Fruit fly (Drosophila melanogaster) whole organism, pupa: ENCODE data around the gene Arp2.

Experiments used
- CG10348 ChIP-seq: fragments of 200-800 bp; sonication (Bioruptor generic); IDR thresholded peaks from 2 replicates; pipeline ENCODE4 v1.3.6; 2022; ENCODE audit warnings: missing biosample characterization, missing genetic modification characterization
- CG12605 ChIP-seq: fragments of 200-800 bp; sonication (Bioruptor generic); IDR thresholded peaks from 2 replicates; pipeline ENCODE4 v1.3.6; 2022; ENCODE audit warnings: missing biosample characterization, missing genetic modification characterization
- CG13204 ChIP-seq: fragments of 200-800 bp; sonication (Bioruptor generic); optimal IDR thresholded peaks from 2 replicates; lab custom pipeline; 2018; ENCODE audit warnings: missing biosample characterization, mild to moderate bottlenecking, missing genetic modification characterization, moderate library complexity
- CG14655 ChIP-seq: fragments of 200-800 bp; sonication (Bioruptor generic); optimal IDR thresholded peaks from 3 replicates; lab custom pipeline; 2017; ENCODE audit warnings: mild to moderate bottlenecking, missing biosample characterization, missing genetic modification reagents, missing genetic modification characterization
- CG15710 ChIP-seq: fragments of 200-800 bp; sonication (Bioruptor generic); optimal IDR thresholded peaks from 2 replicates; lab custom pipeline; 2018; ENCODE audit warnings: missing biosample characterization, mild to moderate bottlenecking, missing genetic modification characterization, moderate library complexity
- CG17806 ChIP-seq: fragments of 200-800 bp; sonication (Bioruptor generic); optimal IDR thresholded peaks from 2 replicates; lab custom pipeline; 2018; ENCODE audit warnings: missing biosample characterization, mild to moderate bottlenecking, missing genetic modification characterization, moderate library complexity
- CG32121 ChIP-seq: fragments of 200-800 bp; sonication (Bioruptor generic); IDR thresholded peaks from 2 replicates; pipeline ENCODE4 v1.3.6; 2022; ENCODE audit warnings: missing biosample characterization, missing genetic modification characterization
- CG34367 ChIP-seq: fragments of 200-800 bp; sonication (Bioruptor generic); optimal IDR thresholded peaks from 2 replicates; lab custom pipeline; 2018; ENCODE audit warnings: missing biosample characterization, mild to moderate bottlenecking, missing genetic modification characterization
- CG4496 ChIP-seq: fragments of 200-800 bp; sonication (Bioruptor generic); IDR thresholded peaks from 3 replicates; pipeline ENCODE4 v1.3.6; 2022; ENCODE audit warnings: missing biosample characterization, missing genetic modification characterization
- CG8159 ChIP-seq: fragments of 200-800 bp; sonication (Bioruptor generic); optimal IDR thresholded peaks from 3 replicates; lab custom pipeline; 2018; ENCODE audit warnings: missing biosample characterization, mild to moderate bottlenecking, missing genetic modification characterization, moderate library complexity
- CG8301 ChIP-seq: fragments of 200-800 bp; sonication (Bioruptor generic); optimal IDR thresholded peaks from 2 replicates; lab custom pipeline; 2018; ENCODE audit warnings: missing biosample characterization, mild to moderate bottlenecking, missing genetic modification characterization
- CG9948 ChIP-seq: fragments of 200-800 bp; sonication (Bioruptor generic); optimal IDR thresholded peaks from 2 replicates; lab custom pipeline; 2018; ENCODE audit warnings: missing biosample characterization, mild to moderate bottlenecking, missing genetic modification characterization, moderate library complexity
- D1 ChIP-seq: fragments of 200-800 bp; sonication (Bioruptor generic); optimal IDR thresholded peaks from 2 replicates; lab custom pipeline; 2018; ENCODE audit warnings: missing biosample characterization, mild to moderate bottlenecking, missing genetic modification characterization, moderate library complexity
- EcR ChIP-seq: fragments of 200-800 bp; sonication (Bioruptor generic); optimal IDR thresholded peaks from 3 replicates; lab custom pipeline; 2019; ENCODE audit warnings: missing biosample characterization, missing genetic modification characterization, mild to moderate bottlenecking, moderate library complexity, missing genetic modification reagents
- Ets98B ChIP-seq: fragments of 200-800 bp; sonication (Bioruptor generic); IDR thresholded peaks from 2 replicates; pipeline ENCODE4 v1.3.6; 2022; ENCODE audit warnings: missing biosample characterization, missing genetic modification characterization
- Pif1A ChIP-seq: fragments of 200-800 bp; sonication (Bioruptor generic); optimal IDR thresholded peaks from 3 replicates; lab custom pipeline; 2016; ENCODE audit warnings: missing biosample characterization, missing genetic modification characterization
- Pif1B ChIP-seq: fragments of 200-800 bp; sonication (Bioruptor generic); optimal IDR thresholded peaks from 3 replicates; lab custom pipeline; 2016; ENCODE audit warnings: missing biosample characterization, missing genetic modification characterization
- Snoo ChIP-seq: fragments of 200-800 bp; sonication (Bioruptor generic); optimal IDR thresholded peaks from 3 replicates; lab custom pipeline; 2017; ENCODE audit warnings: missing biosample characterization, mild to moderate bottlenecking, missing genetic modification characterization, inconsistent platforms
- fd96Ca ChIP-seq: fragments of 200-800 bp; sonication (Bioruptor generic); IDR thresholded peaks from 3 replicates; pipeline ENCODE4 v1.3.6; 2022; ENCODE audit warnings: missing biosample characterization, missing genetic modification characterization
- gl ChIP-seq: fragments of 200-800 bp; sonication (Bioruptor generic); optimal IDR thresholded peaks from 2 replicates; lab custom pipeline; 2018; ENCODE audit warnings: missing biosample characterization, mild to moderate bottlenecking, missing genetic modification characterization
- rn ChIP-seq: fragments of 200-800 bp; sonication (Bioruptor generic); IDR thresholded peaks from 2 replicates; pipeline ENCODE4 v1.3.6; 2022; ENCODE audit warnings: missing biosample characterization, missing genetic modification characterization

The Arp2 gene

dm6 chrX:16553542-16554182 is at the start of gene Arp2:
Gene Arp2, minus strand, starts transcription at chrX:16553968.
- TF ChIP-seq CG10348 (GFP tag; lab: Robert Waterston, UW) (no peak), CG34367 (tag; lab: Kevin White, UChicago) (no peak), CG15710 (no peak), Pif1A (GFP tag; lab: Kevin White, UChicago) (no peak), EcR (no peak), D1 (tag; lab: Kevin White, UChicago) (no peak), CG14655 (GFP tag; lab: Kevin White, UChicago) (no peak), fd96Ca (GFP tag; lab: Robert Waterston, UW) (no peak), CG17806 (tag; lab: Kevin White, UChicago) (no peak), Pif1B (GFP tag; lab: Kevin White, UChicago) (no peak), CG9948 (tag; lab: Kevin White, UChicago) (no peak), CG8301 (tag; lab: Kevin White, UChicago) (no peak), gl (tag; lab: Kevin White, UChicago) (no peak), CG12605 (no peak), CG32121 (no peak), CG4496 (GFP tag; lab: Robert Waterston, UW) (no peak)
- TF ChIP-seq, all 21 proteins: peak for 0

DNA sequence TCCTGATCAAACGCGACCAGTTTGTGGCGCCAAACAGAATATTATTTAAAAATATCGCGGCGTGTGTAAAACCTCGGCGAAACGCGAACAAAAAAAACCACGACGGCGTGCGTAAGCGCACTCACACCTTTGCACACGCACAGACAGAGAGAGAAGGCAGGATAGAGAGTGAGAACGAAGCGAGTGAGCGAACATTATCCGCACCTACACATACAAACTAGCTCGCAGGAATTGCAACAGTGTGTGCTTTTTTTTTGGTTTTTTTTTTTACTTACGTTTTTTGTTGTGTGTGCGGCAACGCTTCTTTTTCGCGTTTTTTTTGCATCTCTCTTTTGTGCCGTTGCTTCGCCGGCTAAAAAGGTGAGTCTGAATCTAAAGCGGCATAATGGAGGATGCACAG is 46.0 kb upstream of the Arp2 start:
- TF ChIP-seq CG8301 (tag; lab: Kevin White, UChicago) (peak; percentile 76), CG9948 (tag; lab: Kevin White, UChicago) (peak; percentile 85), CG13204 (GFP tag; lab: Kevin White, UChicago) (peak; percentile 98), gl (tag; lab: Kevin White, UChicago) (peak; percentile 99), CG17806 (tag; lab: Kevin White, UChicago) (peak; percentile 88), D1 (tag; lab: Kevin White, UChicago) (no peak), CG8159 (tag; lab: Kevin White, UChicago) (peak; percentile 92), Pif1A (GFP tag; lab: Kevin White, UChicago) (peak; percentile 97), CG34367 (tag; lab: Kevin White, UChicago) (peak; percentile 96), CG4496 (GFP tag; lab: Robert Waterston, UW) (peak; percentile 97), CG14655 (GFP tag; lab: Kevin White, UChicago) (peak; percentile 86), Ets98B (peak; percentile 91), rn (peak; percentile 78), CG32121 (peak; percentile 89), Pif1B (GFP tag; lab: Kevin White, UChicago) (peak; percentile 96), CG15710 (peak; percentile 94), CG12605 (peak; percentile 99), fd96Ca (GFP tag; lab: Robert Waterston, UW) (peak; percentile 93), CG10348 (GFP tag; lab: Robert Waterston, UW) (no peak), Snoo (tag; lab: Kevin White, UChicago) (peak; percentile 92), EcR (peak; percentile 69)

dm6 chrX:16598978-16599664 is 45.4 kb upstream of the Arp2 start, which contains the start of the genes CG9784 and Nup153:
Gene CG9784, minus strand, starts transcription at chrX:16599215.
Gene Nup153, plus strand, starts transcription at chrX:16599241.
- 0 out of 3 replicates have a peak, but pooled peaks have one; percentile 12 for TF ChIP-seq fd96Ca (GFP tag; lab: Robert Waterston, UW)
- TF ChIP-seq CG12605: no peak
- TF ChIP-seq CG14655 (GFP tag; lab: Kevin White, UChicago): no peak
- TF ChIP-seq CG8159 (tag; lab: Kevin White, UChicago): no peak
- no peak for TF ChIP-seq EcR
- no peak for TF ChIP-seq CG9948 (tag; lab: Kevin White, UChicago)
- TF ChIP-seq, all 21 proteins: peak for 1

dm6 chrX:16598336-16598977 is 44.7 kb upstream of the Arp2 start:
- TF ChIP-seq CG32121 (0 out of 2 replicates have a peak, but pooled peaks have one; percentile 16), CG8159 (tag; lab: Kevin White, UChicago) (no peak)

- TF ChIP-seq CG4496 (GFP tag; lab: Robert Waterston, UW): no peak
Measured at dm6 chrX:16596250-16596793, 42.6 kb upstream of the Arp2 start.

dm6 chrX:16595411-16595810 is 41.6 kb upstream of the Arp2 start:
- TF ChIP-seq CG32121: no peak
- TF ChIP-seq CG4496 (GFP tag; lab: Robert Waterston, UW): no peak
- TF ChIP-seq CG9948 (tag; lab: Kevin White, UChicago): no peak
- no peak for TF ChIP-seq CG10348 (GFP tag; lab: Robert Waterston, UW)
- TF ChIP-seq fd96Ca (GFP tag; lab: Robert Waterston, UW): no peak
- no peak for TF ChIP-seq CG34367 (tag; lab: Kevin White, UChicago)
- no peak for TF ChIP-seq D1 (tag; lab: Kevin White, UChicago)
- TF ChIP-seq gl (tag; lab: Kevin White, UChicago): no peak
- no peak for TF ChIP-seq CG8301 (tag; lab: Kevin White, UChicago)
- no peak for TF ChIP-seq CG8159 (tag; lab: Kevin White, UChicago)
- TF ChIP-seq CG15710: no peak
- TF ChIP-seq Snoo (tag; lab: Kevin White, UChicago): no peak
- TF ChIP-seq Ets98B: no peak
- no peak for TF ChIP-seq CG12605
- no peak for TF ChIP-seq Pif1A (GFP tag; lab: Kevin White, UChicago)
- TF ChIP-seq Pif1B (GFP tag; lab: Kevin White, UChicago): no peak
- TF ChIP-seq CG13204 (GFP tag; lab: Kevin White, UChicago): no peak
- TF ChIP-seq EcR: no peak
- no peak for TF ChIP-seq CG17806 (tag; lab: Kevin White, UChicago)
- TF ChIP-seq CG14655 (GFP tag; lab: Kevin White, UChicago): no peak
